Worm (Caenorhabditis elegans) whole organism, L1 larva: Measurements from ENCODE around the gene F42G2.7.

Source experiments
- dpl-1 ChIP-seq, 3 experiments: fragments of 150-350 bp in 2 of 3; sonication (generic microtip) in 1 of 3; optimal IDR thresholded peaks; 2 replicates each; lab custom pipeline; 2014 to 2017; ENCODE audit warnings: missing biosample characterization in 3 of 3, missing genetic modification characterization in 3 of 3, missing genetic modification reagents in 3 of 3
- irx-1 ChIP-seq: sonication (generic microtip); optimal IDR thresholded peaks from 2 replicates; lab custom pipeline; 2016; ENCODE audit warnings: missing genetic modification characterization, missing compliant biosample characterization
- mep-1 ChIP-seq: fragments of 150-350 bp; optimal IDR thresholded peaks from 2 replicates; lab custom pipeline; 2014; ENCODE audit warnings: missing biosample characterization, missing genetic modification characterization
- sptf-1 ChIP-seq: fragments of 150-350 bp; optimal IDR thresholded peaks from 2 replicates; lab custom pipeline; 2014; ENCODE audit warnings: missing biosample characterization, missing genetic modification characterization
- tlp-1 ChIP-seq: fragments of 150-350 bp; optimal IDR thresholded peaks from 2 replicates; lab custom pipeline; 2014; ENCODE audit warnings: missing biosample characterization, missing genetic modification characterization

- TF ChIP-seq tlp-1 (tag; lab: Kevin White, UChicago) (no peak), sptf-1 (tag; lab: Kevin White, UChicago) (no peak), mep-1 (no peak), dpl-1 (GFP tag; optimal IDR thresholded peaks at IDR 0.05; lab: Kevin White, UChicago) (no peak), irx-1 (tag; lab: Kevin White, UChicago) (no peak)
Measured at ce11 chrII:2380174-2380573, 37.8 kb upstream of the F42G2.7 start, which contains the start of gene F16G10.7.
